Worm (Caenorhabditis elegans): Measurements from ENCODE around the gene sde-2.

Gene sde-2

DNA sequence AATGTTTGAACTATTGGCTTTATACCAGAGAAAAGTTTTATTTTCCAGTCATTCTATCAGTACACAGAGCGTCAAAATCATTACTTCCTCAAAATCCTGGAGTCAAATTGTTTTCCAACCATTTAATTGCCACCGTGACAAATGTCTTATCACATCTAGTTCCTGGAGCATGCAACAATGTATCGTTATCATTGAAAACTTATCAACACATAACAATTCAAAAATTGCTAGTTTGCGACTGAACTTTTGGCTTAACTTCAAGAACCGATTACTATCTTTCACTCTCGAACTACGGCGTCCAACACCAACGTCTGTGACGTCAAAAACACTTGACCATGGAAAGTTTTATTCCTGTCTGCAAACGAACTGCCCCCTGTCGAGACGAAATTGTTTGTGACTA, 10.7 kb downstream of the sde-2 start:
- TF ChIP-seq elt-2 (tag; optimal IDR thresholded peaks at IDR 0.05) (peak; percentile 75), fax-1 (tag; optimal IDR thresholded peaks at IDR 0.05) (no peak), C38D4.7 (GFP tag; optimal IDR thresholded peaks at IDR 0.05) (no peak), C08G9.2 (tag; optimal IDR thresholded peaks at IDR 0.05) (no peak), ceh-34 (tag; optimal IDR thresholded peaks at IDR 0.05) (no peak), ets-4 (tag; optimal IDR thresholded peaks at IDR 0.05) (no peak), dve-1 (tag; optimal IDR thresholded peaks at IDR 0.05) (no peak)

DNA sequence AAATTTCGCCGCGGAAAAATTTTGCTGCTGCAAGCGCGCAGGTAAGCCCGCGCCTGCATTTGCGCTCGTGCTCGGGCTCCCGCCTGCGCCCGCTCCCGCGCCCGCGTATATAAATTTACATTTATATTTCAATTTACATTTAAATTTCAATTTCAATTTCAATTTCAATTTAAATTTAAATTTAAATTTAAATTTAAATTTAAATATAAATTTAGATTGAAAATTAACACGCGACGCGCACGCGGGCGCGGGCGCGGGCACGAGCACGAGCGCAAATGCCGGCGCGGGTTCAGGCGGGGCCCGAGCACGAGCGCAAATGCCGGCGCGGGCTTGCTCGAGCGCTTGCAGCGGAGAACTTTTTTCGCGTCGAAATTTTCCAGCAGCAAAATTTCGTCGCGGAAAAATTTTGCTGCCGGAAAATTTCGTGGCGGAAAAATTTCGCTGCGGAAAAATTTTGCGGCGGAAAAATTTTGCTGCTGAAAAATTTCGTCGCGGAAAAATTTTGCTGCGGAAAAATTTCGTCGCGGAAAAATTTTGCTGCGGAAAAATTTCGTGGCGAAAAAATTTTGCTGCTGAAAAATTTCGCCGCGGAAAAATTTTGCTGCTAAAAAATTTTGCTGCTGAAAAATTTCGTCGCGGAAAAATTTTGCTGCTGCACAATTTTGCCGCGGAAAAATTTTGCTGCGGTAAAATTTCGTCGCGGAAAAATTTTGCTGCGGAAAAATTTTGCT, 18.6 kb downstream of the sde-2 start:
- no peak for TF ChIP-seq rnt-1 (tag; optimal IDR thresholded peaks at IDR 0.05)
- no peak for TF ChIP-seq ceh-31 (tag; optimal IDR thresholded peaks at IDR 0.05)
- TF ChIP-seq zip-5 (tag; optimal IDR thresholded peaks at IDR 0.05): no peak
- peak; percentile 60 for TF ChIP-seq gmeb-2 (tag; optimal IDR thresholded peaks at IDR 0.05)
- peak; percentile 40 for TF ChIP-seq sox-4 (tag; optimal IDR thresholded peaks at IDR 0.05)
- TF ChIP-seq ceh-45 (GFP tag; IDR thresholded peaks at IDR 0.05): 0 out of 2 replicates have a peak, but pooled peaks have one; percentile 30
- TF ChIP-seq fkh-10 (GFP tag; optimal IDR thresholded peaks at IDR 0.05): no peak
- TF ChIP-seq K02D7.2 (tag; optimal IDR thresholded peaks at IDR 0.05): peak; percentile 68
- TF ChIP-seq pha-2 (tag; optimal IDR thresholded peaks at IDR 0.05): peak; percentile 31
- TF ChIP-seq ceh-48 (tag; optimal IDR thresholded peaks at IDR 0.05): peak; percentile 1

DNA sequence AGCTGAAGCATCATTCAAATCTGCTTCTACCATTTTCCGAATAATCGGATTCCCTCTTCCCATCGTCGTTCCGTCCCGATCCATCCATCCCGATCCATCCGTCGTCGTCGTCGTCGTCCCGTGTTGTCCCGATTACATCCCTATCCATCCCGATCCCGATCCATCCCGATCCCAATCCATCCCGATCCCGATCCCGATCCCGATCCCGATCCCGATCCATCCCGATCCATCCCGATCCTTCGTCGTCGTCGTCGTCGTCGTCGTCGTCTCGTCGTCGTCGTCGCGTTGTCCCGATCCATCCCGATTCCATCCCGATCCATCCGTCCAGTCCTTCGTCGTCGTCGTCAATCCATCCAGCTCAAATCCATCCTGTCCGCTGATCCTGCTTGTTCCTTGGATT, 19.8 kb downstream of the sde-2 start:
- TF ChIP-seq gmeb-2 (tag; optimal IDR thresholded peaks at IDR 0.05) (no peak), npax-4 (tag; optimal IDR thresholded peaks at IDR 0.05) (no peak), unc-42 (tag; optimal IDR thresholded peaks at IDR 0.05) (no peak), ceh-18 (tag; optimal IDR thresholded peaks at IDR 0.05) (no peak), hlh-13 (GFP tag; optimal IDR thresholded peaks at IDR 0.05) (no peak), ceh-31 (tag; optimal IDR thresholded peaks at IDR 0.05) (no peak), pha-4 (tag; optimal IDR thresholded peaks at IDR 0.05) (no peak), C38D4.7 (GFP tag; optimal IDR thresholded peaks at IDR 0.05) (no peak), nhr-11 (tag; optimal IDR thresholded peaks at IDR 0.05) (no peak), Y22D7AL.16 (tag; optimal IDR thresholded peaks at IDR 0.05) (no peak), pax-1 (tag; optimal IDR thresholded peaks at IDR 0.05) (no peak), ceh-30 (tag; optimal IDR thresholded peaks at IDR 0.05) (no peak), fax-1 (tag; optimal IDR thresholded peaks at IDR 0.05) (no peak), eyg-1 (tag; optimal IDR thresholded peaks at IDR 0.05) (no peak), syd-9 (tag; optimal IDR thresholded peaks at IDR 0.05) (no peak), tbx-7 (tag; optimal IDR thresholded peaks at IDR 0.05) (no peak), ceh-6 (GFP tag; optimal IDR thresholded peaks at IDR 0.05) (no peak)

DNA sequence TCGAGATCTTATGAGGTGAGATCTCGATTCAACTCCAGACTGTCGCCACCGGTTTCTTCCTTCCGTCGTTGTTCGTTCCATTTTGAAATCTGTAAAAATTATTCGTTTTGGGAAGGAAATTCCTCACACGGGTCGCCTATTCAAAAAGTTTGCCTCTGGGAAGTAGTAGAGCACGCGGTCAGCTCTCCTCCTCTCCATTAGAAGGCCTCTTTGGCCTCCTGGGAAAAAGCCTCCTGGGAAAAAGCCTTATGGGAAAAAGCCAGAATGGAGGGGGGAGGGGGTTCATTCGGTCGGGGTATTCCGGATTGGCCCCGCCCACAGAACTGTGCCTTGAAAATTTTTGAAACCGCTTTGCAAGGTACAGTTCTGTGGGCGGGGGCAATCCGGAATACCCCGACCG, 20.2 kb downstream of the sde-2 start:
- TF ChIP-seq unc-3 (GFP tag; conservative IDR thresholded peaks at IDR 0.05) (0 out of 2 replicates have a peak, but pooled peaks have one; percentile 11), unc-3 (tag; optimal IDR thresholded peaks at IDR 0.05) (no peak), unc-86 (tag; optimal IDR thresholded peaks at IDR 0.05) (no peak)

DNA sequence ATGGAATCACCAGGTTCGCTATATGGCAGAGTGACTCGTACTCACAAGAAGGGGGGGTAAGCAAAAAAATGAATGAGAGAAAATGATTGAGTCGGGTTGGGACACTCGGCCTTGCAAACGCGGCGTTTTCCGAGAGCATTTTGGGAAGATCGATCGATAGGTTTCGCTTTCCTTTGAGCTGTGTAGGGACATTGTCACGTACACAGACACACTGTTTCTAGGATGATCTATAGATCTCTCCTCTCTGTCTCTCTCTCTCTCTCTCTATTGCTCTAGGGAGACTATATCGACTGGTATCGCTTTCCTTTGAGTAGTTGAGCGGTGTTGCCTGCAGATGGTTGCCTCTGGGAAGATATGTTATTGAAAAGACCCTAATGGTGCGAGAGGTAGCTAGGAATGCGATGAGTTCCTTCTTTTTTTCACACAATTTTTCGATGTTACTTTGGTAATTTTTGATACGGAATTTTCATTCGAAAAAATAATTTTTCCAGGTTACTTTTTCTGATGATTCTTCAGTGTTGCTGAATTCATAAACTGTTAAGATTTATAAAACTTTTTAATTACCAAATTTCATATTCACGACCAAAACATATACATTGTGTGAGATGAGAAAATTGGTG, 22.5 kb downstream of the sde-2 start, which contains the start of gene H37A05.4:
H37A05.4 (minus strand) TSS at position 51 of the 620 bp plus-strand sequence.
- TF ChIP-seq ceh-34 (tag; optimal IDR thresholded peaks at IDR 0.05): no peak
- no peak for TF ChIP-seq ceh-24 (tag; optimal IDR thresholded peaks at IDR 0.05)
- no peak for TF ChIP-seq mec-3 (tag; optimal IDR thresholded peaks at IDR 0.05; ENCODE audit: borderline replicate concordance)
- no peak for TF ChIP-seq nhr-232 (tag; optimal IDR thresholded peaks at IDR 0.05)
- no peak for TF ChIP-seq syd-9 (tag; optimal IDR thresholded peaks at IDR 0.05)
- TF ChIP-seq zip-5 (tag; optimal IDR thresholded peaks at IDR 0.05): no peak
- no peak for TF ChIP-seq madf-2 (tag; optimal IDR thresholded peaks at IDR 0.05)
- TF ChIP-seq sdc-2 (tag; optimal IDR thresholded peaks at IDR 0.05): no peak
- no peak for TF ChIP-seq dve-1 (tag; optimal IDR thresholded peaks at IDR 0.05)
- no peak for TF ChIP-seq tbx-2 (tag; optimal IDR thresholded peaks at IDR 0.05)
- no peak for TF ChIP-seq tbx-7 (tag; optimal IDR thresholded peaks at IDR 0.05)
- TF ChIP-seq pros-1 (tag; optimal IDR thresholded peaks at IDR 0.05): no peak
- TF ChIP-seq hlh-8 (tag; optimal IDR thresholded peaks at IDR 0.05): no peak
- TF ChIP-seq npax-4 (tag; optimal IDR thresholded peaks at IDR 0.05): no peak
- TF ChIP-seq pag-3 (tag; optimal IDR thresholded peaks at IDR 0.05; ENCODE audit: borderline replicate concordance): no peak

All from whole organism, late embryonic.